Worm (Caenorhabditis elegans) whole organism, L3 larva: ENCODE measurements around the gene mnm-2.

Experiments
- ZK546.5 ChIP-seq: sonication (generic microtip); optimal IDR thresholded peaks from 2 replicates; lab custom pipeline; 2017; ENCODE audit warnings: missing biosample characterization, missing genetic modification characterization
- ama-1 ChIP-seq: fragments of 150-350 bp; optimal IDR thresholded peaks from 2 replicates; lab custom pipeline; 2018
- ceh-82 ChIP-seq: fragments of 150-350 bp; optimal IDR thresholded peaks from 2 replicates; lab custom pipeline; 2014; ENCODE audit warnings: missing biosample characterization, missing genetic modification characterization
- daf-12 ChIP-seq: fragments of 150-350 bp; optimal IDR thresholded peaks from 2 replicates; lab custom pipeline; 2014; ENCODE audit warnings: missing biosample characterization, missing genetic modification reagents, missing genetic modification characterization
- egl-27 ChIP-seq: sonication (generic microtip); optimal IDR thresholded peaks from 4 replicates; lab custom pipeline; 2017; ENCODE audit warnings: missing biosample characterization, missing genetic modification reagents, missing genetic modification characterization
- egl-5 ChIP-seq: fragments of 150-350 bp; optimal IDR thresholded peaks from 2 replicates; lab custom pipeline; 2017; ENCODE audit warnings: missing biosample characterization, missing genetic modification reagents, missing genetic modification characterization, inconsistent platforms
- elt-2 ChIP-seq: sonication (generic microtip); optimal IDR thresholded peaks from 2 replicates; lab custom pipeline; 2016; ENCODE audit warnings: missing genetic modification reagents, mild to moderate bottlenecking, missing genetic modification characterization, missing compliant biosample characterization
- eor-1 ChIP-seq, 2 experiments: fragments of 150-350 bp; optimal IDR thresholded peaks; 2 replicates each; lab custom pipeline; 2014 to 2018; ENCODE audit warnings: missing biosample characterization in 2 of 2, missing genetic modification characterization in 2 of 2
- fkh-10 ChIP-seq: sonication (generic microtip); optimal IDR thresholded peaks from 2 replicates; lab custom pipeline; 2017; ENCODE audit warnings: missing biosample characterization, missing genetic modification reagents, missing genetic modification characterization
- fkh-2 ChIP-seq: fragments of 150-350 bp; optimal IDR thresholded peaks from 2 replicates; lab custom pipeline; 2014; ENCODE audit warnings: missing biosample characterization, missing genetic modification reagents, missing genetic modification characterization
- hmg-11 ChIP-seq: sonication (generic microtip); optimal IDR thresholded peaks from 2 replicates; lab custom pipeline; 2016; ENCODE audit warnings: missing genetic modification characterization, missing compliant biosample characterization
- jun-1 ChIP-seq: fragments of 150-350 bp; optimal IDR thresholded peaks from 2 replicates; lab custom pipeline; 2014; ENCODE audit warnings: missing biosample characterization, missing genetic modification reagents, missing genetic modification characterization
- lin-15B ChIP-seq: fragments of 150-350 bp; optimal IDR thresholded peaks from 2 replicates; lab custom pipeline; 2014; ENCODE audit warnings: missing biosample characterization, missing genetic modification characterization
- lsy-12 ChIP-seq: sonication (generic microtip); optimal IDR thresholded peaks from 2 replicates; lab custom pipeline; 2016; ENCODE audit warnings: mild to moderate bottlenecking, missing genetic modification characterization, missing compliant biosample characterization
- mdl-1 ChIP-seq: fragments of 150-350 bp; optimal IDR thresholded peaks from 2 replicates; lab custom pipeline; 2014; ENCODE audit warnings: missing biosample characterization, missing genetic modification characterization
- mml-1 ChIP-seq: fragments of 150-350 bp; sonication (generic microtip); optimal IDR thresholded peaks from 3 replicates; lab custom pipeline; 2014; ENCODE audit warnings: missing biosample characterization, missing genetic modification characterization
- nfya-1 ChIP-seq: sonication (generic microtip); optimal IDR thresholded peaks from 2 replicates; lab custom pipeline; 2017; ENCODE audit warnings: missing genetic modification characterization, mild to moderate bottlenecking, missing compliant biosample characterization, antibody characterized with exemption, moderate library complexity; ENCODE audit not compliant: insufficient read depth
- nhr-12 ChIP-seq: fragments of 150-350 bp; optimal IDR thresholded peaks from 2 replicates; lab custom pipeline; 2014; ENCODE audit warnings: missing biosample characterization, missing genetic modification characterization
- nhr-23 ChIP-seq: fragments of 150-350 bp; optimal IDR thresholded peaks from 2 replicates; lab custom pipeline; 2014; ENCODE audit warnings: missing biosample characterization, missing genetic modification reagents, missing genetic modification characterization
- nhr-25 ChIP-seq: sonication (generic microtip); optimal IDR thresholded peaks from 2 replicates; lab custom pipeline; 2017; ENCODE audit warnings: missing biosample characterization, missing genetic modification characterization
- nhr-28 ChIP-seq: fragments of 150-350 bp; optimal IDR thresholded peaks from 2 replicates; lab custom pipeline; 2014; ENCODE audit warnings: missing biosample characterization, missing genetic modification characterization
- nhr-43 ChIP-seq: sonication (generic microtip); optimal IDR thresholded peaks from 2 replicates; lab custom pipeline; 2016; ENCODE audit warnings: mild to moderate bottlenecking, missing genetic modification characterization, missing compliant biosample characterization; ENCODE audit not compliant: poor library complexity, severe bottlenecking
- nhr-76 ChIP-seq: fragments of 150-350 bp; sonication (generic microtip); optimal IDR thresholded peaks from 5 replicates; lab custom pipeline; 2014; ENCODE audit warnings: missing biosample characterization, missing genetic modification characterization
- nhr-77 ChIP-seq: fragments of 150-350 bp; optimal IDR thresholded peaks from 2 replicates; lab custom pipeline; 2014; ENCODE audit warnings: missing biosample characterization, missing genetic modification characterization
- pha-4 ChIP-seq: fragments of 150-350 bp; optimal IDR thresholded peaks from 2 replicates; lab custom pipeline; 2014; ENCODE audit warnings: missing biosample characterization, missing genetic modification reagents, missing genetic modification characterization
- pqm-1 ChIP-seq: fragments of 150-350 bp; optimal IDR thresholded peaks from 2 replicates; lab custom pipeline; 2017; ENCODE audit warnings: missing biosample characterization, missing genetic modification characterization, inconsistent platforms
- skn-1 ChIP-seq: fragments of 150-350 bp; optimal IDR thresholded peaks from 2 replicates; lab custom pipeline; 2014; ENCODE audit warnings: missing biosample characterization, missing genetic modification characterization
- snpc-4 ChIP-seq: fragments of 150-350 bp; optimal IDR thresholded peaks from 2 replicates; lab custom pipeline; 2014; ENCODE audit warnings: missing biosample characterization, missing genetic modification characterization
- tbx-2 ChIP-seq: sonication (generic microtip); optimal IDR thresholded peaks from 2 replicates; lab custom pipeline; 2016; ENCODE audit warnings: mild to moderate bottlenecking, missing genetic modification characterization, missing compliant biosample characterization
- unc-39 ChIP-seq: sonication (generic microtip); optimal IDR thresholded peaks from 4 replicates; lab custom pipeline; 2017; ENCODE audit warnings: missing biosample characterization, missing genetic modification characterization

The mnm-2 gene

DNA sequence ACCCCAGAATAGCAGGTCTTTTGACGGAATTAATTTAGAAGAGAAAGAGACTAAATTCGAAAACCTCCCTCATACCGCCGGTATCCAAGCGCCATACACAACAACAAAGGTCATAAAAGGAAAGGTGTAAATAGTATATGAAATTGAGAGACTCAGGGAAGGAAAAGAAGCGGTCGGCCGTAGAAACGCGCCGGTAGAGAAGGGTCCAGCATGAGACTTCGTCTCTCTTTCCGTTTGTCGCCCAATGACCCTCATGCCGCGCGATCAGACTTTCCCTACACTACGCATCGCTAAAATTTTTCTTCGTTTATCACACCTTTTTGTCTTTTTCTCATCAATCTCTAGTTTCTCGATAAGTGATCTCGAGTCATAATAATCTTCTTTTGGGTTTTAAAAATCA is 5.8 kb upstream of the mnm-2 start:
- TF ChIP-seq nhr-25 (tag; lab: Kevin White, UChicago) (peak; percentile 54), elt-2 (no peak), nhr-23 (tag; lab: Kevin White, UChicago) (peak; percentile 20), hmg-11 (tag; lab: Kevin White, UChicago) (peak; percentile 31)

DNA sequence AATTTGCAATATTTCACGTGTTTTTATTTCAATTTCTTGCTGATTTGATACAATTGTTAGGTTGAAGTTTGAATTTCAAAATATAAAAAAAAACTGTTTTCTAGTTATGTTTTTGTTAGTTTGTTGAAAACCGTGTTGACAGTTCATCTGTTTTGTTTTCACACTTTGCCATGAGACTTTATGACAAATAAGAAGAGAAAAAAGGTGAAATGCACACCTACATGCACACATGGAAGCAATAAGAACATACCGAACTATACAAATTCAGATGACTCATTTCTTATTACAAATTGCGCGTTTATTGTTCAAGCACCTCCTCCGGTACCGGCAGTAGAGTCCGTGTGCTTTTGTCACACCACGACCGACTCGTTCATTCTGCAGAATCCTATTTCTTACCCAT is 4.1 kb downstream of the mnm-2 start, which contains the start of gene C10A4.9:
Gene C10A4.9 (plus strand): TSS at position 301 of the 400 bp plus-strand sequence.
- TF ChIP-seq pha-4 (no peak), nfya-1 (tag; lab: Kevin White, UChicago) (no peak), jun-1 (tag; lab: Kevin White, UChicago) (no peak), elt-2 (no peak), nhr-43 (tag; lab: Kevin White, UChicago) (no peak), nhr-28 (tag; lab: Kevin White, UChicago) (no peak), fkh-2 (no peak)

DNA sequence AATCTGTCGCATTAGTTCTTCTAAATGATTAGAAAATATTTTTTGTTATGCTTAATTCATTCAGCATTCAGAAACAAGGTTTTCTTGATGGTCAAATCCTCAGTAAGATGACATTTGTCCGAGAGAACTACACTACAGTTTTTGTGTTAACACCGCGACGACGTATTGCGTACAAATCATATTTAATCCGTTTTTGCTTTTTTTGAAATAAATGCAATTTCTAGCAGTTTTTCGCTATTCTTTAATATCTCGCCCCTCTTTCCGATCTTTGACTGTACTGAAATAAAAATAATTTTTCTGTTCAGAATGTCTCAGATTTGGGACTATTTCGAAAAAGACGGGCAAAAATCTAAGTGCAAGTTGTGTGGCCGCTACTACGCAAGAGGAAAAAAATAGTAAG is 8.6 kb downstream of the mnm-2 start, which contains the start of gene C10A4.1:
Gene C10A4.1 (plus strand): TSS at position 301 of the 400 bp plus-strand sequence.
- no peak for TF ChIP-seq pha-4
- TF ChIP-seq nhr-25 (tag; lab: Kevin White, UChicago), result no peak
- no peak for TF ChIP-seq nhr-77 (tag; lab: Kevin White, UChicago)
- no peak for TF ChIP-seq eor-1 (tag; optimal IDR thresholded peaks at IDR 0.05; lab: Kevin White, UChicago)
- TF ChIP-seq fkh-10, result no peak
- TF ChIP-seq skn-1 (tag; lab: Kevin White, UChicago), result no peak
- no peak for TF ChIP-seq nhr-28 (tag; lab: Kevin White, UChicago)
- TF ChIP-seq nhr-43 (tag; lab: Kevin White, UChicago), result no peak
- TF ChIP-seq ama-1 (lab: Kevin White, UChicago), result no peak
- no peak for TF ChIP-seq nhr-76

DNA sequence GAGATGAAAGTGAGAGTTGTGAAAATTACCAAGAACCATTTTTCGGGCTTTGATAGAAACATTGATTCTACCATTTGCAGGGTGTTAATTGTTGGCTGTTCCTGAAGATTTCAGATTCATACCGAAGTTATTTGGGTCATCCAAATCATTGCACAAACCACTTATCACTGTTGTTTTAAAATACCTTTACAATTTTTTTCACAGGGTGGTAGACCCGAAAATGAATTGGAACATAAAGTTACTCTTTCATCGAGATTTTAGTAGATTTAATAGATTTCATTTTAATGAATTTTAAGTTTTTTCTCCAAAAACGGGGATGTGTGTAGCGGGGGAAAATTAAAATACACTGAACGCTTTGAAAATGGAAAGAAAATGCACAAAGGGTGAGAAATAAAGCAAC is 9.3 kb downstream of the mnm-2 start, which contains the start of gene C10A4.7:
Gene C10A4.7 (minus strand): TSS at position 101 of the 400 bp plus-strand sequence.
- TF ChIP-seq ceh-82 (tag; lab: Kevin White, UChicago) (no peak), nhr-25 (tag; lab: Kevin White, UChicago) (no peak), ama-1 (lab: Kevin White, UChicago) (no peak), lsy-12 (tag; lab: Kevin White, UChicago) (no peak), nhr-76 (no peak), nhr-77 (tag; lab: Kevin White, UChicago) (no peak), daf-12 (tag; lab: Kevin White, UChicago) (no peak)
- TF ChIP-seq, all 47 proteins: peak for 0

DNA sequence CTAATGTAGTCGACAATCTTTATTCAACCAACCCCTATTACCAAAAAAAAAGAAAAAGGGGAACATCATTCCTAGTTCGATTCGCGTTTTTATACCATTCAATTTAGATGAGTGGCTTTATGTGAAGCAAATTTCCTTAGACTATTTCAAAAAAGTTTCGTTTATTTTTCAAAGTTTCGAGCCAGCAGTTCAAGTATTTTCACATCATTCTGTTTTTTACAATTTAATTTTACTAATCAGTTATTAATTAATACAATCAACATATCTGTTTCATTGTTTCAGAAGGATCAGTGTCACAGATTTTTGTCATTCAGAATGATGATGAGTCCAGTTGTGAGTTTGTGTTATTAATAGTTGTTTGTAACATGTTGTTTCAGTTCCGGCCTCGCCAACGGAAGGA is 14.8 kb downstream of the mnm-2 start, which contains the start of gene C10A4.2:
Gene C10A4.2 (plus strand): TSS at position 301 of the 400 bp plus-strand sequence.
- TF ChIP-seq eor-1 (tag; optimal IDR thresholded peaks at IDR 0.05; lab: Kevin White, UChicago) (no peak), unc-39 (tag; lab: Kevin White, UChicago) (no peak), nhr-28 (tag; lab: Kevin White, UChicago) (no peak), egl-5 (no peak), mml-1 (no peak)

DNA sequence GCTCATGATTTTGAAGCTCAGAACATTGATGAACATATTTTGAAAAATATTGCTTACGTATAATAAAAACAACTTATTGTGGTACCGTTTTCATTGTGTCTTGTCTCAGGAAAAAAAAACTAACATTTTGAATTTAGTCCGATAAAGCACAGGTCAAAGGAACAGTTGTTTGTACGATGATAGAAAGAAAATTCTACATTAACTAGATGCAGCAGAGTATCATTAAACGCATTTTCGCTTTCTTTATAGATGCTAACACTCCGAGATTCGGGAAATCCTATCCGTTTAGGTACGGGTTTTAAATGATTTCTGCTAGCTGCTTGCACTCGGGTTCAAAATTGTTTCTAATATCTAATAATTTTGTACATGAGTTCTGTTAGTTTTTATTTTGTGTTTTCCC is 15.7 kb downstream of the mnm-2 start:
- TF ChIP-seq nhr-76, result no peak
- TF ChIP-seq snpc-4 (tag; lab: Kevin White, UChicago), result no peak
- TF ChIP-seq eor-1 (tag; optimal IDR thresholded peaks at IDR 0.05; lab: Kevin White, UChicago), result no peak
- TF ChIP-seq unc-39 (tag; lab: Kevin White, UChicago), result no peak
- TF ChIP-seq ZK546.5, result no peak
- TF ChIP-seq tbx-2 (tag; lab: Kevin White, UChicago), result no peak
- TF ChIP-seq nhr-12 (tag; lab: Kevin White, UChicago), result no peak
- TF ChIP-seq mdl-1, result no peak
- no peak for TF ChIP-seq egl-27 (tag; lab: Kevin White, UChicago)
- TF ChIP-seq pqm-1 (tag; lab: Kevin White, UChicago), result no peak
- TF ChIP-seq pha-4, result no peak
- TF ChIP-seq lin-15B (tag; lab: Kevin White, UChicago), result no peak
